Fruit fly (Drosophila melanogaster) whole organism, larva: ENCODE data around the gene Rtca.
A peak's percentile ranks its signal among the peaks of the same experiment; 100 is the strongest.

ENCODE experiments used
- noc ChIP-seq: fragments of 200-800 bp; sonication (Bioruptor generic); optimal IDR thresholded peaks from 3 replicates; lab custom pipeline; 2019; ENCODE audit warnings: missing biosample characterization, mild to moderate bottlenecking, missing genetic modification characterization, moderate library complexity

The Rtca gene

dm6 chrX:2123013-2123964, 51.1 kb downstream of the Rtca start, which contains the start of gene ph-d:
ph-d (minus strand) TSS chrX:2123286.
- TF ChIP-seq noc (tag; lab: Kevin White, UChicago), result peak; percentile 28

- TF ChIP-seq noc (tag; lab: Kevin White, UChicago), result peak; percentile 97
Observed at dm6 chrX:2123965-2124688, 51.9 kb downstream of the Rtca start.
